Fruit fly (Drosophila melanogaster) whole organism, pupa: ENCODE results near the gene mts.

Source experiments
- CG10348 ChIP-seq: fragments of 200-800 bp; sonication (Bioruptor generic); IDR thresholded peaks from 2 replicates; pipeline ENCODE4 v1.3.6; 2022; ENCODE audit warnings: missing biosample characterization, missing genetic modification characterization
- CG13204 ChIP-seq: fragments of 200-800 bp; sonication (Bioruptor generic); optimal IDR thresholded peaks from 2 replicates; lab custom pipeline; 2018; ENCODE audit warnings: missing biosample characterization, mild to moderate bottlenecking, missing genetic modification characterization, moderate library complexity
- CG17806 ChIP-seq: fragments of 200-800 bp; sonication (Bioruptor generic); optimal IDR thresholded peaks from 2 replicates; lab custom pipeline; 2018; ENCODE audit warnings: missing biosample characterization, mild to moderate bottlenecking, missing genetic modification characterization, moderate library complexity
- CG8301 ChIP-seq: fragments of 200-800 bp; sonication (Bioruptor generic); optimal IDR thresholded peaks from 2 replicates; lab custom pipeline; 2018; ENCODE audit warnings: missing biosample characterization, mild to moderate bottlenecking, missing genetic modification characterization
- Ets98B ChIP-seq: fragments of 200-800 bp; sonication (Bioruptor generic); IDR thresholded peaks from 2 replicates; pipeline ENCODE4 v1.3.6; 2022; ENCODE audit warnings: missing biosample characterization, missing genetic modification characterization
- Snoo ChIP-seq: fragments of 200-800 bp; sonication (Bioruptor generic); optimal IDR thresholded peaks from 3 replicates; lab custom pipeline; 2017; ENCODE audit warnings: missing biosample characterization, mild to moderate bottlenecking, missing genetic modification characterization, inconsistent platforms
- fd96Ca ChIP-seq: fragments of 200-800 bp; sonication (Bioruptor generic); IDR thresholded peaks from 3 replicates; pipeline ENCODE4 v1.3.6; 2022; ENCODE audit warnings: missing biosample characterization, missing genetic modification characterization

DNA sequence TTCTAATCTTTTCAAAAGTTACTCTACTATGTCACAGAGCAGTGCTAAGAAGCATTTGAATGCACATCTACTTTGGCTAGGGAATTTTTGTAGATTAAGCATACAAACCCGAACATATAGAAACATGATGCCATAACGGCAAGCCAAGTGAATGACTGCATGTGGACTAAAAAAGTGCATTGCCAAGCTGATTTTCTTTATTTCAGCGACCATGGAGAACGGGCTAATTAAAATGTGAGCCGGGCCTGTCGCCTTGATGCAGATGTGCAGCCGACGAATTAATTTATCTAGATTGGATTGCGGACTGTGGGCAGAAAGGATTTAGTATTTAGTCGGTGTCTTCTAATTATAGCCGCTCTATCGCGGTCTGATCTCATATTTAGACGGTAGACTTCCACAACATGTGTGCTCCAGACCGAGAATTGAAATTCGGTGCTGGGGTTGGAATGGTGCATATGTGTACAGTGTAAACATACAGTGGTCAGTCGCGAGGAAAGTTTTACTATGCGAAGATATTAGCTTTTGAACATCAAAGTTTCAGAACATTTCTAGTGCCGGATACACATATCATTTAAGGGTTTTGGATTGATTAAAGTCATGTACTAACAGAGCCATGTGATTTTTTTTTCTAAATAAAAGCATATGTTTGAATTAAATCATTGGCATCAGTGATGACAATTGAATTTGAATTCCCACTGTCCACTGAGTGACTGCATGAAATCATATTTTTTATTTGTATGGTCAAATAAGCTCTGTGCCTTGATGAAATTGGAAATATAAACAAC is 14.7 kb upstream of the mts start:
- TF ChIP-seq CG13204 (GFP tag; lab: Kevin White, UChicago) (no peak), Snoo (tag; lab: Kevin White, UChicago) (no peak), Ets98B (GFP tag; lab: Robert Waterston, UW) (no peak), CG10348 (GFP tag; lab: Robert Waterston, UW) (no peak), CG8301 (peak; percentile 3), CG17806 (no peak), fd96Ca (GFP tag; lab: Robert Waterston, UW) (no peak)
